Worm (Caenorhabditis elegans) whole organism, young adult: ENCODE data around the gene plk-1.

ENCODE experiments used
- B0019.2 ChIP-seq: fragments of 200-800 bp; sonication (Bioruptor generic); conservative IDR thresholded peaks from 2 replicates; pipeline ENCODE4 v1.3.6; 2022; ENCODE audit warnings: missing genetic modification reagents, missing genetic modification characterization, missing compliant biosample characterization
- C17E4.6 ChIP-seq: fragments of 200-800 bp; sonication (Bioruptor generic); IDR thresholded peaks from 2 replicates; pipeline ENCODE4 v1.3.6; 2022; ENCODE audit warnings: missing genetic modification reagents, missing genetic modification characterization, missing compliant biosample characterization
- D2030.7 ChIP-seq: fragments of 200-800 bp; sonication (Bioruptor generic); IDR thresholded peaks from 2 replicates; pipeline ENCODE4 v1.3.6; 2022; ENCODE audit warnings: missing genetic modification reagents, missing genetic modification characterization, missing compliant biosample characterization
- F23B12.7 ChIP-seq: sonication (generic microtip); optimal IDR thresholded peaks from 2 replicates; lab custom pipeline; 2017; ENCODE audit warnings: missing genetic modification characterization, mild to moderate bottlenecking, missing compliant biosample characterization, antibody characterized with exemption, moderate library complexity; ENCODE audit not compliant: insufficient read depth
- F33H1.4 ChIP-seq: fragments of 200-800 bp; sonication (Bioruptor generic); IDR thresholded peaks from 2 replicates; pipeline ENCODE4 v1.3.6; 2022; ENCODE audit warnings: missing genetic modification reagents, missing genetic modification characterization, missing compliant biosample characterization
- F39B2.1 ChIP-seq: fragments of 200-800 bp; sonication (Bioruptor generic); IDR thresholded peaks from 2 replicates; pipeline ENCODE4 v1.3.6; 2022; ENCODE audit warnings: missing genetic modification reagents, missing genetic modification characterization, missing compliant biosample characterization
- F57A8.1 ChIP-seq: fragments of 200-800 bp; sonication (Bioruptor generic); optimal IDR thresholded peaks from 2 replicates; lab custom pipeline; 2018; ENCODE audit warnings: mild to moderate bottlenecking, missing genetic modification characterization, moderate library complexity, missing compliant biosample characterization
- K12H6.12 ChIP-seq: fragments of 200-800 bp; sonication (Bioruptor generic); optimal IDR thresholded peaks from 2 replicates; lab custom pipeline; 2018; ENCODE audit warnings: mild to moderate bottlenecking, missing genetic modification characterization, missing compliant biosample characterization
- T26A5.8 ChIP-seq: sonication (generic microtip); optimal IDR thresholded peaks from 2 replicates; lab custom pipeline; 2016; ENCODE audit warnings: missing genetic modification characterization, missing compliant biosample characterization
- Y56A3A.18 ChIP-seq: fragments of 200-800 bp; sonication (Bioruptor generic); IDR thresholded peaks from 2 replicates; pipeline ENCODE4 v1.3.6; 2022; ENCODE audit warnings: missing genetic modification reagents, missing genetic modification characterization, missing compliant biosample characterization
- Y67H2A.10 ChIP-seq: fragments of 200-800 bp; sonication (Bioruptor generic); conservative IDR thresholded peaks from 2 replicates; pipeline ENCODE4 v1.3.6; 2022; ENCODE audit warnings: missing genetic modification reagents, missing genetic modification characterization, missing compliant biosample characterization
- ZK185.1 ChIP-seq: sonication (generic microtip); optimal IDR thresholded peaks from 2 replicates; lab custom pipeline; 2016; ENCODE audit warnings: mild to moderate bottlenecking, missing genetic modification characterization, missing compliant biosample characterization; ENCODE audit not compliant: poor library complexity, severe bottlenecking
- aptf-3 ChIP-seq: fragments of 200-800 bp; sonication (Bioruptor generic); IDR thresholded peaks from 2 replicates; pipeline ENCODE4 v1.3.6; 2022; ENCODE audit warnings: missing genetic modification characterization, missing compliant biosample characterization
- atf-7 ChIP-seq: sonication (generic microtip); optimal IDR thresholded peaks from 2 replicates; lab custom pipeline; 2017; ENCODE audit warnings: mild to moderate bottlenecking, missing genetic modification characterization, missing compliant biosample characterization
- attf-3 ChIP-seq: fragments of 200-800 bp; sonication (Bioruptor generic); conservative IDR thresholded peaks from 2 replicates; pipeline ENCODE4 v1.3.6; 2022; ENCODE audit warnings: missing genetic modification reagents, missing genetic modification characterization, missing compliant biosample characterization
- attf-5 ChIP-seq: fragments of 200-800 bp; sonication (Bioruptor generic); optimal IDR thresholded peaks from 2 replicates; lab custom pipeline; 2018; ENCODE audit warnings: mild to moderate bottlenecking, missing genetic modification characterization, missing compliant biosample characterization
- attf-6 ChIP-seq: fragments of 200-800 bp; sonication (Bioruptor generic); IDR thresholded peaks from 2 replicates; pipeline ENCODE4 v1.3.6; 2022; ENCODE audit warnings: missing genetic modification reagents, missing genetic modification characterization, missing compliant biosample characterization
- bed-1 ChIP-seq: fragments of 200-800 bp; sonication (Bioruptor generic); IDR thresholded peaks from 2 replicates; pipeline ENCODE4 v1.3.6; 2022; ENCODE audit warnings: missing genetic modification reagents, missing genetic modification characterization, missing compliant biosample characterization
- bed-2 ChIP-seq: fragments of 200-800 bp; sonication (Bioruptor generic); IDR thresholded peaks from 2 replicates; pipeline ENCODE4 v1.3.6; 2022; ENCODE audit warnings: missing genetic modification reagents, missing genetic modification characterization, missing compliant biosample characterization
- ccch-3 ChIP-seq: fragments of 200-800 bp; sonication (Bioruptor generic); optimal IDR thresholded peaks from 2 replicates; lab custom pipeline; 2018; ENCODE audit warnings: mild to moderate bottlenecking, missing genetic modification characterization, missing compliant biosample characterization
- dox-1 ChIP-seq: fragments of 200-800 bp; sonication (Bioruptor generic); IDR thresholded peaks from 2 replicates; pipeline ENCODE4 v1.3.6; 2022; ENCODE audit warnings: missing genetic modification reagents, missing genetic modification characterization, missing compliant biosample characterization
- efl-1 ChIP-seq: fragments of 150-350 bp; optimal IDR thresholded peaks from 2 replicates; lab custom pipeline; 2014; ENCODE audit warnings: missing biosample characterization, missing genetic modification reagents, missing genetic modification characterization
- egrh-3 ChIP-seq: fragments of 200-800 bp; sonication (Bioruptor generic); IDR thresholded peaks from 2 replicates; pipeline ENCODE4 v1.3.6; 2022; ENCODE audit warnings: missing genetic modification reagents, missing genetic modification characterization, missing compliant biosample characterization
- gei-17 ChIP-seq: fragments of 200-800 bp; sonication (Bioruptor generic); optimal IDR thresholded peaks from 2 replicates; lab custom pipeline; 2018; ENCODE audit warnings: mild to moderate bottlenecking, missing genetic modification characterization, missing compliant biosample characterization
- hlh-26 ChIP-seq: fragments of 200-800 bp; sonication (Bioruptor generic); conservative IDR thresholded peaks from 2 replicates; pipeline ENCODE4 v1.3.6; 2022; ENCODE audit warnings: missing genetic modification reagents, missing genetic modification characterization, missing compliant biosample characterization
- hmg-20 ChIP-seq: fragments of 200-800 bp; sonication (Bioruptor generic); IDR thresholded peaks from 2 replicates; pipeline ENCODE4 v1.3.6; 2022; ENCODE audit warnings: missing genetic modification reagents, missing genetic modification characterization, missing compliant biosample characterization
- hsf-1 ChIP-seq: fragments of 200-800 bp; sonication (Bioruptor generic); IDR thresholded peaks from 2 replicates; pipeline ENCODE4 v1.3.6; 2022; ENCODE audit warnings: missing genetic modification reagents, missing genetic modification characterization, missing compliant biosample characterization
- lag-1 ChIP-seq: fragments of 200-800 bp; sonication (Bioruptor generic); IDR thresholded peaks from 2 replicates; pipeline ENCODE4 v1.3.6; 2022; ENCODE audit warnings: missing genetic modification reagents, missing genetic modification characterization, missing compliant biosample characterization
- lin-35 ChIP-seq, 3 experiments: fragments of 150-350 bp in 2 of 3; sonication (generic microtip) in 1 of 3; optimal IDR thresholded peaks; 2 replicates each; lab custom pipeline; 2014 to 2018; ENCODE audit warnings: missing biosample characterization in 3 of 3, missing genetic modification characterization in 3 of 3, missing genetic modification reagents in 3 of 3
- lir-1 ChIP-seq: fragments of 200-800 bp; sonication (Bioruptor generic); conservative IDR thresholded peaks from 2 replicates; pipeline ENCODE4 v1.3.6; 2022; ENCODE audit warnings: missing genetic modification reagents, missing genetic modification characterization, missing compliant biosample characterization
- lsl-1 ChIP-seq: fragments of 200-800 bp; sonication (Bioruptor generic); optimal IDR thresholded peaks from 2 replicates; lab custom pipeline; 2018; ENCODE audit warnings: mild to moderate bottlenecking, missing genetic modification characterization, moderate library complexity, missing compliant biosample characterization
- madf-3 ChIP-seq: fragments of 200-800 bp; sonication (Bioruptor generic); IDR thresholded peaks from 2 replicates; pipeline ENCODE4 v1.3.6; 2022; ENCODE audit warnings: missing genetic modification reagents, missing genetic modification characterization, missing compliant biosample characterization
- mes-4 ChIP-seq: sonication (generic microtip); optimal IDR thresholded peaks from 2 replicates; lab custom pipeline; 2016; ENCODE audit warnings: missing genotype, missing genetic modification characterization, missing compliant biosample characterization
- nfya-2 ChIP-seq: fragments of 200-800 bp; sonication (Bioruptor generic); IDR thresholded peaks from 2 replicates; pipeline ENCODE4 v1.3.6; 2022; ENCODE audit warnings: missing genetic modification reagents, missing genetic modification characterization, missing compliant biosample characterization
- nhr-179 ChIP-seq: sonication (generic microtip); optimal IDR thresholded peaks from 2 replicates; lab custom pipeline; 2016; ENCODE audit warnings: mild to moderate bottlenecking, missing genetic modification characterization, missing compliant biosample characterization
- nhr-80 ChIP-seq: sonication (generic microtip); optimal IDR thresholded peaks from 2 replicates; lab custom pipeline; 2016; ENCODE audit warnings: missing genetic modification characterization, missing compliant biosample characterization
- pbrm-1 ChIP-seq: fragments of 200-800 bp; sonication (Bioruptor generic); IDR thresholded peaks from 2 replicates; pipeline ENCODE4 v1.3.6; 2022; ENCODE audit warnings: missing genetic modification reagents, missing genetic modification characterization, missing compliant biosample characterization
- sea-2 ChIP-seq: fragments of 200-800 bp; sonication (Bioruptor generic); IDR thresholded peaks from 2 replicates; pipeline ENCODE4 v1.3.6; 2022; ENCODE audit warnings: missing genetic modification characterization, missing compliant biosample characterization
- snpc-3.4 ChIP-seq: sonication (generic microtip); optimal IDR thresholded peaks from 2 replicates; lab custom pipeline; 2017; ENCODE audit warnings: missing genetic modification characterization, mild to moderate bottlenecking, missing compliant biosample characterization, antibody characterized with exemption, moderate library complexity, missing genotype, missing genetic modification reagents
- snpc-4 ChIP-seq, 5 experiments: fragments of 150-350 bp in 1 of 5; sonication (generic microtip) in 4 of 5; optimal IDR thresholded peaks; 2 replicates each; lab custom pipeline; 2014 to 2018; ENCODE audit warnings: missing genetic modification characterization in 5 of 5, missing biosample characterization in 3 of 5, antibody characterized with exemption in 2 of 5, mild to moderate bottlenecking in 2 of 5, missing compliant biosample characterization in 2 of 5, missing genotype in 2 of 5, moderate library complexity in 2 of 5, missing genetic modification reagents in 1 of 5
- sptf-2 ChIP-seq: fragments of 200-800 bp; sonication (Bioruptor generic); optimal IDR thresholded peaks from 2 replicates; lab custom pipeline; 2018; ENCODE audit warnings: mild to moderate bottlenecking, missing genetic modification characterization, missing compliant biosample characterization
- tbp1 ChIP-seq: fragments of 200-800 bp; sonication (Bioruptor generic); optimal IDR thresholded peaks from 2 replicates; lab custom pipeline; 2018; ENCODE audit warnings: mild to moderate bottlenecking, missing genetic modification characterization, missing compliant biosample characterization
- tbx-9 ChIP-seq: sonication (generic microtip); optimal IDR thresholded peaks from 2 replicates; lab custom pipeline; 2016; ENCODE audit warnings: borderline replicate concordance, missing genetic modification characterization, inconsistent platforms, missing compliant biosample characterization
- unc-130 ChIP-seq: sonication (generic microtip); optimal IDR thresholded peaks from 2 replicates; lab custom pipeline; 2016; ENCODE audit warnings: missing genetic modification reagents, missing genetic modification characterization, missing compliant biosample characterization
- xnd-1 ChIP-seq: sonication (generic microtip); optimal IDR thresholded peaks from 2 replicates; lab custom pipeline; 2016; ENCODE audit warnings: missing genotype, missing genetic modification reagents, missing genetic modification characterization, missing compliant biosample characterization
- zim-3 ChIP-seq: sonication (generic microtip); optimal IDR thresholded peaks from 2 replicates; lab custom pipeline; 2017; ENCODE audit warnings: mild to moderate bottlenecking, missing genetic modification characterization, moderate library complexity, missing compliant biosample characterization
- ztf-18 ChIP-seq: sonication (generic microtip); optimal IDR thresholded peaks from 2 replicates; lab custom pipeline; 2016; ENCODE audit warnings: missing genotype, mild to moderate bottlenecking, missing genetic modification characterization, missing compliant biosample characterization
- ztf-22 ChIP-seq: fragments of 200-800 bp; sonication (Bioruptor generic); optimal IDR thresholded peaks from 2 replicates; lab custom pipeline; 2018; ENCODE audit warnings: mild to moderate bottlenecking, missing genetic modification characterization, moderate library complexity, missing compliant biosample characterization
- ztf-3 ChIP-seq: fragments of 200-800 bp; sonication (Bioruptor generic); optimal IDR thresholded peaks from 2 replicates; lab custom pipeline; 2018; ENCODE audit warnings: mild to moderate bottlenecking, missing genetic modification characterization, missing compliant biosample characterization

Gene plk-1

ce11 chrIII:8100960-8101359, at the start of gene plk-1:
Gene plk-1, plus strand, starts transcription at chrIII:8101348.
- TF ChIP-seq efl-1 (GFP tag; lab: Kevin White, UChicago) (peak; percentile 98), atf-7 (tag; lab: Kevin White, UChicago) (no peak), F39B2.1 (GFP tag; lab: Robert Waterston, UW) (no peak), C17E4.6 (GFP tag; lab: Robert Waterston, UW) (peak; percentile 69; the same call in 1 of the 2 replicates), attf-5 (GFP tag; lab: Kevin White, UChicago) (no peak), hlh-26 (GFP tag; lab: Robert Waterston, UW) (no peak), ccch-3 (GFP tag; lab: Kevin White, UChicago) (no peak), tbx-9 (tag; lab: Kevin White, UChicago) (no peak), F33H1.4 (peak; percentile 95), aptf-3 (GFP tag; lab: Robert Waterston, UW) (no peak), F57A8.1 (no peak), D2030.7 (GFP tag; lab: Robert Waterston, UW) (no peak), unc-130 (peak; percentile 77), B0019.2 (GFP tag; lab: Robert Waterston, UW) (peak; percentile 84), bed-2 (no peak), ztf-22 (no peak), ZK185.1 (no peak), lsl-1 (GFP tag; lab: Kevin White, UChicago) (peak; percentile 80), xnd-1 (tag; lab: Kevin White, UChicago) (peak; percentile 82), lir-1 (GFP tag; lab: Robert Waterston, UW) (no peak), ztf-3 (GFP tag; lab: Kevin White, UChicago) (no peak), snpc-3.4 (tag; lab: Kevin White, UChicago) (peak; percentile 87), Y67H2A.10 (GFP tag; lab: Robert Waterston, UW) (no peak), K12H6.12 (tag; lab: Kevin White, UChicago) (no peak), egrh-3 (no peak), tbp1 (GFP tag; lab: Kevin White, UChicago) (peak; percentile 49), pbrm-1 (GFP tag; lab: Robert Waterston, UW) (peak; percentile 65), lin-35 (GFP tag; optimal IDR thresholded peaks at IDR 0.05; lab: Kevin White, UChicago) (peak in 2 of 3 experiments; percentile 46 to 52), nhr-80 (tag; lab: Kevin White, UChicago) (peak; percentile 10), ztf-18 (peak; percentile 8), nfya-2 (GFP tag; lab: Robert Waterston, UW) (no peak), lag-1 (GFP tag; lab: Robert Waterston, UW) (no peak), hmg-20 (no peak), bed-1 (no peak), madf-3 (GFP tag; lab: Robert Waterston, UW) (peak; percentile 86), nhr-179 (tag; lab: Kevin White, UChicago) (no peak), Y56A3A.18 (no peak), attf-6 (GFP tag; lab: Robert Waterston, UW) (no peak), zim-3 (no peak), F23B12.7 (no peak), T26A5.8 (no peak), attf-3 (GFP tag; lab: Robert Waterston, UW) (peak; percentile 54), sea-2 (GFP tag; lab: Robert Waterston, UW) (no peak), mes-4 (tag; lab: Kevin White, UChicago) (no peak), gei-17 (GFP tag; lab: Kevin White, UChicago) (no peak), hsf-1 (peak; percentile 70), sptf-2 (GFP tag; lab: Kevin White, UChicago) (no peak), snpc-4 (GFP tag; optimal IDR thresholded peaks at IDR 0.05; lab: Kevin White, UChicago) (peak; percentile 29), snpc-4 (tag; optimal IDR thresholded peaks at IDR 0.05; lab: Kevin White, UChicago) (peak in 2 of 4 experiments; percentile 34 to 40), dox-1 (GFP tag; lab: Robert Waterston, UW) (peak; percentile 85)
